Fruit fly (Drosophila melanogaster): ENCODE measurements around the gene CG33645.

CG33645 gene

dm6 chr2L:13513331-13514261 is 19.0 kb upstream of the CG33645 start (continued):
- TF ChIP-seq Hmr (GFP tag; optimal IDR thresholded peaks at IDR 0.05) (peak; percentile 47), CG10147 (GFP tag; optimal IDR thresholded peaks at IDR 0.05) (peak; percentile 14), CG7745 (tag; optimal IDR thresholded peaks at IDR 0.05) (no peak), amos (GFP tag; IDR thresholded peaks at IDR 0.05; ENCODE audit: partially characterized antibody) (peak; percentile 11; the same call in 1 of the 2 replicates), dimm (GFP tag; IDR thresholded peaks at IDR 0.05) (no peak), CG1602 (GFP tag; optimal IDR thresholded peaks at IDR 0.05) (peak; percentile 44)

DNA sequence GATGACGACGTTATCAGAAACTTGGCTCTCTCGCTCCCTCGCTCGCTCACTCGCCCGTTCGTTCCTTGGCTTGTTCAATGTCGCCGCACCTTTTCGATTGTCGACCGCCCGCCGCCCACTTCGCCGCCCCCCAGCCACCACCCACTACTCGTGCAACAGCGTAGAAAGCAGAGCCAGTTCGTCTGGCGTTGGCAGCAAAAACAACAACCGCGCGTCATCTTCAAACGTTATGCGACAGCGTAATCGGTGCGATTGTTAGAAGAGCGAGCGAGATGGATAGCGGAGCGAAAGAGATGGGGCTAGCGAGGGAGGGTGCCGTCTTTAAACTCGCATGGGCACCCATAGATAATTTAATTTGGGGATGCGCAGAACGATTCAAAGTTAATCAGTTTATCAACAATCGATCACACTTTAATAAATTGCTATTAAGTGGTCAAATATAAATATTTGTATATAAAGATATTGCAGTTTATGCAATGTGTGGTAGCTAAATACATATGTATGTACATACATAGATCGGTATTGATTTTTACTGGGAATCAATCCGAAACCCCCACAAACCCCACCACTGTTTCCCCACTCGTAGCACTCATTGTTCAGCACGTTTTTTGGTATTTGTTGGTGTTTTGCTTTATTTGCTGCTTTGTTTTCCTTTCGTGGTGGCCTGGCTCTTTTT is 18.2 kb upstream of the CG33645 start:
- TF ChIP-seq CG17912 (GFP tag; optimal IDR thresholded peaks at IDR 0.05) (no peak), MTF-1 (GFP tag; optimal IDR thresholded peaks at IDR 0.05; ENCODE audit: borderline replicate concordance) (no peak), CG7357 (GFP tag; IDR thresholded peaks at IDR 0.05) (peak; percentile 50; the same call in 1 of the 3 replicates), ewg (GFP tag; optimal IDR thresholded peaks at IDR 0.05) (peak; percentile 56), CG10147 (GFP tag; optimal IDR thresholded peaks at IDR 0.05) (peak; percentile 68), sisA (GFP tag; IDR thresholded peaks at IDR 0.05) (peak; percentile 65), corto (GFP tag; optimal IDR thresholded peaks at IDR 0.05) (peak; percentile 48), ken (GFP tag; IDR thresholded peaks at IDR 0.05) (peak; percentile 37; the same call in 1 of the 3 replicates), Fer1 (GFP tag; optimal IDR thresholded peaks at IDR 0.05) (peak; percentile 74), Spps (tag; optimal IDR thresholded peaks at IDR 0.05) (no peak), CG4617 (GFP tag; optimal IDR thresholded peaks at IDR 0.05; ENCODE audit: borderline replicate concordance) (peak; percentile 6), caup (GFP tag; optimal IDR thresholded peaks at IDR 0.05; ENCODE audit: severe bottlenecking) (peak; percentile 43), danr (GFP tag; IDR thresholded peaks at IDR 0.05) (peak; percentile 60), ranshi (GFP tag; IDR thresholded peaks at IDR 0.05) (peak; percentile 71; the same call in 1 of the 2 replicates), Dek (tag; optimal IDR thresholded peaks at IDR 0.05) (peak; percentile 44), Ada2b (GFP tag; IDR thresholded peaks at IDR 0.05) (peak; percentile 61), Abd-B (GFP tag; optimal IDR thresholded peaks at IDR 0.05) (peak; percentile 27), CG12769 (tag; optimal IDR thresholded peaks at IDR 0.05) (peak; percentile 81), CG13894 (tag; optimal IDR thresholded peaks at IDR 0.05) (no peak), CG7556 (GFP tag; optimal IDR thresholded peaks at IDR 0.05) (peak; percentile 76), gcm (GFP tag; optimal IDR thresholded peaks at IDR 0.05) (peak; percentile 0), CG10462 (GFP tag; optimal IDR thresholded peaks at IDR 0.05) (no peak), CG8089 (GFP tag; optimal IDR thresholded peaks at IDR 0.05) (no peak), CG30431 (GFP tag; optimal IDR thresholded peaks at IDR 0.05) (peak; percentile 34), CG4360 (GFP tag; IDR thresholded peaks at IDR 0.05) (no peak), fd102C (GFP tag; optimal IDR thresholded peaks at IDR 0.05) (no peak), Dref (GFP tag; IDR thresholded peaks at IDR 0.05) (no peak), ap (GFP tag; IDR thresholded peaks at IDR 0.05) (peak; percentile 48; the same call in 1 of the 2 replicates), cato (GFP tag; optimal IDR thresholded peaks at IDR 0.05; ENCODE audit: borderline replicate concordance) (no peak), aop (GFP tag; IDR thresholded peaks at IDR 0.05) (no peak), CG11247 (GFP tag; IDR thresholded peaks at IDR 0.05) (peak; percentile 50; the same call in 1 of the 2 replicates), sens-2 (GFP tag; IDR thresholded peaks at IDR 0.05) (no peak), NFAT (GFP tag; IDR thresholded peaks at IDR 0.05) (peak; percentile 54; the same call in 1 of the 2 replicates), Hsf (GFP tag; optimal IDR thresholded peaks at IDR 0.05) (peak; percentile 1), bbx (GFP tag; IDR thresholded peaks at IDR 0.05; ENCODE audit: partially characterized antibody) (no peak), CG15696 (tag; optimal IDR thresholded peaks at IDR 0.05) (no peak), HLH54F (GFP tag; optimal IDR thresholded peaks at IDR 0.05) (peak; percentile 49), sim (GFP tag; IDR thresholded peaks at IDR 0.05) (no peak), CG11093 (GFP tag; IDR thresholded peaks at IDR 0.05) (0 out of 3 replicates have a peak, but pooled peaks have one; percentile 6), repo (GFP tag; optimal IDR thresholded peaks at IDR 0.05) (no peak)
